Fruit fly (Drosophila melanogaster) whole organism: Measurements from ENCODE around the gene Sema5c.

Source experiments
- CG8478 ChIP-seq: fragments of >200 bp; optimal IDR thresholded peaks from 2 replicates; lab custom pipeline; 2018; ENCODE audit warnings: inconsistent platforms
- Dll ChIP-seq: fragments of >200 bp; optimal IDR thresholded peaks from 2 replicates; lab custom pipeline; 2017
- EcR ChIP-seq, 2 experiments: fragments of >200 bp; optimal IDR thresholded peaks; 2 replicates each; lab custom pipeline; 2017; ENCODE audit warnings: missing biosample characterization in 2 of 2, missing genetic modification characterization in 2 of 2, missing genetic modification reagents in 2 of 2
- pan ChIP-seq: fragments of >200 bp; optimal IDR thresholded peaks from 2 replicates; lab custom pipeline; 2017
- psq ChIP-seq: fragments of >200 bp; optimal IDR thresholded peaks from 2 replicates; lab custom pipeline; 2017
- usp ChIP-seq: fragments of >200 bp; optimal IDR thresholded peaks from 2 replicates; lab custom pipeline; 2017; ENCODE audit warnings: missing biosample characterization, missing genetic modification characterization, mixed read lengths

dm6 chr3L:12115966-12116735 lies 34.5 kb upstream of the Sema5c start, which contains the start of gene vers:
- TF ChIP-seq Dll (lab: Kevin White, UChicago) (no peak), usp (GFP tag; lab: Kevin White, UChicago) (no peak), CG8478 (lab: Kevin White, UChicago) (no peak), psq (no peak), pan (lab: Kevin White, UChicago) (no peak), EcR (GFP tag; optimal IDR thresholded peaks at IDR 0.05; lab: Kevin White, UChicago) (no peak)
